Fruit fly (Drosophila melanogaster) whole organism, embryonic: ENCODE results near the gene CG14196.

Source experiments
- CG10321 ChIP-seq: fragments of 200-800 bp; sonication (Bioruptor generic); IDR thresholded peaks from 2 replicates; pipeline ENCODE4 v1.3.6; 2022; ENCODE audit warnings: missing biosample characterization, missing genetic modification characterization
- CG10565 ChIP-seq: fragments of 200-800 bp; sonication (Bioruptor generic); optimal IDR thresholded peaks from 3 replicates; lab custom pipeline; 2016; ENCODE audit warnings: missing biosample characterization, mild to moderate bottlenecking, missing genetic modification characterization
- CG10654 ChIP-seq: fragments of 200-800 bp; sonication (Bioruptor generic); optimal IDR thresholded peaks from 2 replicates; lab custom pipeline; 2016; ENCODE audit warnings: missing biosample characterization, missing genetic modification characterization
- CG10979 ChIP-seq: fragments of 200-800 bp; sonication (Bioruptor generic); optimal IDR thresholded peaks from 2 replicates; lab custom pipeline; 2018; ENCODE audit warnings: missing biosample characterization, mild to moderate bottlenecking, missing genetic modification characterization, moderate library complexity
- CG11093 ChIP-seq: fragments of 200-800 bp; sonication (Bioruptor generic); IDR thresholded peaks from 3 replicates; pipeline ENCODE4 v1.3.6; 2022; ENCODE audit warnings: missing biosample characterization, missing genetic modification characterization
- CG11398 ChIP-seq: fragments of 200-800 bp; sonication (Bioruptor generic); optimal IDR thresholded peaks from 2 replicates; lab custom pipeline; 2016; ENCODE audit warnings: missing biosample characterization, missing genetic modification characterization
- CG11560 ChIP-seq: fragments of 200-800 bp; sonication (Bioruptor generic); IDR thresholded peaks from 3 replicates; pipeline ENCODE4 v1.3.6; 2022; ENCODE audit warnings: missing biosample characterization, missing genetic modification characterization
- CG12769 ChIP-seq: fragments of 200-800 bp; sonication (Bioruptor generic); optimal IDR thresholded peaks from 2 replicates; lab custom pipeline; 2019; ENCODE audit warnings: missing biosample characterization, mild to moderate bottlenecking, missing genetic modification characterization, moderate library complexity
- CG13775 ChIP-seq: fragments of 200-800 bp; sonication (Bioruptor generic); optimal IDR thresholded peaks from 3 replicates; lab custom pipeline; 2017; ENCODE audit warnings: missing biosample characterization, mild to moderate bottlenecking, missing genetic modification characterization
- CG17186 ChIP-seq: fragments of 200-800 bp; sonication (Bioruptor generic); optimal IDR thresholded peaks from 3 replicates; lab custom pipeline; 2017; ENCODE audit warnings: missing biosample characterization, missing genetic modification reagents, missing genetic modification characterization
- CG17361 ChIP-seq: fragments of 200-800 bp; sonication (Bioruptor generic); IDR thresholded peaks from 3 replicates; pipeline ENCODE4 v1.3.6; 2022; ENCODE audit warnings: missing biosample characterization, missing genetic modification characterization
- CG17385 ChIP-seq: fragments of 200-800 bp; sonication (Bioruptor generic); optimal IDR thresholded peaks from 3 replicates; lab custom pipeline; 2018; ENCODE audit warnings: missing biosample characterization, mild to moderate bottlenecking, missing genetic modification characterization
- CG17912 ChIP-seq: fragments of 200-800 bp; sonication (Bioruptor generic); optimal IDR thresholded peaks from 2 replicates; lab custom pipeline; 2018; ENCODE audit warnings: missing biosample characterization, mild to moderate bottlenecking, missing genetic modification characterization
- CG18764 ChIP-seq: fragments of 200-800 bp; sonication (Bioruptor generic); optimal IDR thresholded peaks from 3 replicates; lab custom pipeline; 2016; ENCODE audit warnings: missing biosample characterization, missing genetic modification characterization
- CG32772 ChIP-seq: fragments of 200-800 bp; sonication (Bioruptor generic); IDR thresholded peaks from 2 replicates; pipeline ENCODE4 v1.3.6; 2022; ENCODE audit warnings: missing biosample characterization, missing genetic modification characterization
- CG33213 ChIP-seq: fragments of 200-800 bp; sonication (Bioruptor generic); optimal IDR thresholded peaks from 3 replicates; lab custom pipeline; 2016; ENCODE audit warnings: missing biosample characterization, missing genetic modification characterization
- CG3838 ChIP-seq: fragments of 200-800 bp; sonication (Bioruptor generic); optimal IDR thresholded peaks from 3 replicates; lab custom pipeline; 2016; ENCODE audit warnings: missing biosample characterization, missing genetic modification characterization
- CG3847 ChIP-seq: fragments of 200-800 bp; sonication (Bioruptor generic); IDR thresholded peaks from 2 replicates; pipeline ENCODE4 v1.3.6; 2022; ENCODE audit warnings: missing biosample characterization, missing genetic modification characterization
- CG6654 ChIP-seq: fragments of 200-800 bp; sonication (Bioruptor generic); optimal IDR thresholded peaks from 2 replicates; lab custom pipeline; 2017; ENCODE audit warnings: missing biosample characterization, mild to moderate bottlenecking, missing genetic modification characterization
- CG7357 ChIP-seq: fragments of 200-800 bp; sonication (Bioruptor generic); IDR thresholded peaks from 3 replicates; pipeline ENCODE4 v1.3.6; 2022; ENCODE audit warnings: missing biosample characterization, missing genetic modification characterization
- CG7928 ChIP-seq: fragments of 200-800 bp; sonication (Bioruptor generic); optimal IDR thresholded peaks from 2 replicates; lab custom pipeline; 2017; ENCODE audit warnings: missing biosample characterization, mild to moderate bottlenecking, missing genetic modification characterization
- CG8089 ChIP-seq: fragments of 200-800 bp; sonication (Bioruptor generic); optimal IDR thresholded peaks from 3 replicates; lab custom pipeline; 2016; ENCODE audit warnings: missing biosample characterization, missing genetic modification characterization
- CG9437 ChIP-seq: fragments of 200-800 bp; sonication (Bioruptor generic); optimal IDR thresholded peaks from 2 replicates; lab custom pipeline; 2018; ENCODE audit warnings: missing biosample characterization, mild to moderate bottlenecking, missing genetic modification characterization
- Dp ChIP-seq: fragments of 200-800 bp; sonication (Bioruptor generic); optimal IDR thresholded peaks from 2 replicates; lab custom pipeline; 2018; ENCODE audit warnings: missing biosample characterization, mild to moderate bottlenecking, missing genetic modification characterization, moderate library complexity
- HmgD ChIP-seq: fragments of 200-800 bp; sonication (Bioruptor generic); optimal IDR thresholded peaks from 3 replicates; lab custom pipeline; 2016; ENCODE audit warnings: missing biosample characterization, missing genetic modification characterization
- Ravus ChIP-seq: fragments of 200-800 bp; sonication (Bioruptor generic); IDR thresholded peaks from 2 replicates; pipeline ENCODE4 v1.3.6; 2022; ENCODE audit warnings: missing biosample characterization, missing genetic modification characterization
- Usf ChIP-seq: fragments of 200-800 bp; sonication (Bioruptor generic); optimal IDR thresholded peaks from 2 replicates; lab custom pipeline; 2017; ENCODE audit warnings: missing genotype, missing biosample characterization, missing genetic modification characterization
- Vsx1 ChIP-seq: fragments of 200-800 bp; sonication (Bioruptor generic); optimal IDR thresholded peaks from 2 replicates; lab custom pipeline; 2017; ENCODE audit warnings: missing biosample characterization, mild to moderate bottlenecking, missing genetic modification characterization, missing genetic modification reagents
- aop ChIP-seq: fragments of 200-800 bp; sonication (Bioruptor generic); IDR thresholded peaks from 2 replicates; pipeline ENCODE4 v1.3.6; 2022; ENCODE audit warnings: missing biosample characterization, missing genetic modification characterization
- bab2 ChIP-seq: fragments of 200-800 bp; sonication (Bioruptor generic); optimal IDR thresholded peaks from 2 replicates; lab custom pipeline; 2016; ENCODE audit warnings: missing biosample characterization, missing genetic modification characterization
- bigmax ChIP-seq: fragments of 200-800 bp; sonication (Bioruptor generic); optimal IDR thresholded peaks from 2 replicates; lab custom pipeline; 2018; ENCODE audit warnings: missing biosample characterization, mild to moderate bottlenecking, missing genetic modification characterization
- cad ChIP-seq: fragments of >200 bp; optimal IDR thresholded peaks from 2 replicates; lab custom pipeline; 2017; ENCODE audit warnings: missing biosample characterization, missing genetic modification characterization
- cato ChIP-seq: fragments of 200-800 bp; sonication (Bioruptor generic); optimal IDR thresholded peaks from 2 replicates; lab custom pipeline; 2016; ENCODE audit warnings: missing biosample characterization, missing genetic modification characterization, borderline replicate concordance
- cwo ChIP-seq: fragments of 200-800 bp; sonication (Bioruptor generic); optimal IDR thresholded peaks from 3 replicates; lab custom pipeline; 2017; ENCODE audit warnings: missing biosample characterization, missing genetic modification characterization, mild to moderate bottlenecking, moderate library complexity, missing genetic modification reagents
- disco-r ChIP-seq: fragments of 200-800 bp; sonication (Bioruptor generic); optimal IDR thresholded peaks from 2 replicates; lab custom pipeline; 2016; ENCODE audit warnings: missing biosample characterization, missing genetic modification characterization
- grn ChIP-seq: fragments of 200-800 bp; sonication (Bioruptor generic); optimal IDR thresholded peaks from 3 replicates; lab custom pipeline; 2017; ENCODE audit warnings: missing biosample characterization, missing genetic modification characterization
- gro ChIP-seq: fragments of 200-800 bp; sonication (Bioruptor generic); optimal IDR thresholded peaks from 2 replicates; lab custom pipeline; 2016; ENCODE audit warnings: missing biosample characterization, missing genetic modification characterization
- ham ChIP-seq: fragments of 200-800 bp; sonication (Bioruptor generic); IDR thresholded peaks from 2 replicates; pipeline ENCODE4 v1.3.6; 2022; ENCODE audit warnings: missing biosample characterization, missing genetic modification characterization
- ind ChIP-seq: fragments of 200-800 bp; sonication (Bioruptor generic); optimal IDR thresholded peaks from 3 replicates; lab custom pipeline; 2016; ENCODE audit warnings: missing biosample characterization, missing genetic modification characterization
- lov ChIP-seq, 2 experiments: fragments of 200-800 bp in 1 of 2; fragments of >200 bp in 1 of 2; sonication (Bioruptor generic) in 1 of 2; IDR thresholded peaks in 1 of 2; optimal IDR thresholded peaks in 1 of 2; 2 replicates in 1 of 2; 3 replicates in 1 of 2; pipeline versions ENCODE4 v1.3.6 to Lab custom; 2017 to 2022; ENCODE audit warnings: missing biosample characterization in 1 of 2, missing genetic modification characterization in 1 of 2
- luna ChIP-seq: fragments of 200-800 bp; sonication (Bioruptor generic); optimal IDR thresholded peaks from 2 replicates; lab custom pipeline; 2016; ENCODE audit warnings: missing biosample characterization, missing genetic modification characterization
- nerfin-1 ChIP-seq: fragments of 200-800 bp; sonication (Bioruptor generic); optimal IDR thresholded peaks from 3 replicates; lab custom pipeline; 2019; ENCODE audit warnings: missing biosample characterization, mild to moderate bottlenecking, missing genetic modification characterization, moderate library complexity
- otp ChIP-seq: fragments of 200-800 bp; sonication (Bioruptor generic); IDR thresholded peaks from 3 replicates; pipeline ENCODE4, ENCODE4 v1.3.6; 2022; ENCODE audit warnings: missing biosample characterization, missing genetic modification characterization
- p53 ChIP-seq: fragments of 200-800 bp; sonication (Bioruptor generic); optimal IDR thresholded peaks from 2 replicates; lab custom pipeline; 2016; ENCODE audit warnings: missing biosample characterization, missing genetic modification characterization
- repo ChIP-seq: fragments of 200-800 bp; sonication (Bioruptor generic); optimal IDR thresholded peaks from 2 replicates; lab custom pipeline; 2016; ENCODE audit warnings: missing biosample characterization, missing genetic modification characterization
- sqz ChIP-seq: fragments of 200-800 bp; sonication (Bioruptor generic); optimal IDR thresholded peaks from 3 replicates; lab custom pipeline; 2018; ENCODE audit warnings: missing biosample characterization, mild to moderate bottlenecking, missing genetic modification characterization
- sug ChIP-seq: fragments of 200-800 bp; optimal IDR thresholded peaks from 2 replicates; lab custom pipeline; 2019; ENCODE audit warnings: missing biosample characterization, mild to moderate bottlenecking, missing genetic modification characterization, moderate library complexity
- ttk ChIP-seq: fragments of 200-800 bp; sonication (Bioruptor generic); IDR thresholded peaks from 2 replicates; pipeline ENCODE4 v2.1.2; 2022; ENCODE audit warnings: missing biosample characterization, missing genetic modification characterization
- tx ChIP-seq: fragments of 200-800 bp; sonication (Bioruptor generic); optimal IDR thresholded peaks from 2 replicates; lab custom pipeline; 2016; ENCODE audit warnings: missing biosample characterization, missing genetic modification characterization
- yki ChIP-seq: fragments of >200 bp; optimal IDR thresholded peaks from 3 replicates; lab custom pipeline; 2018

The CG14196 gene

DNA sequence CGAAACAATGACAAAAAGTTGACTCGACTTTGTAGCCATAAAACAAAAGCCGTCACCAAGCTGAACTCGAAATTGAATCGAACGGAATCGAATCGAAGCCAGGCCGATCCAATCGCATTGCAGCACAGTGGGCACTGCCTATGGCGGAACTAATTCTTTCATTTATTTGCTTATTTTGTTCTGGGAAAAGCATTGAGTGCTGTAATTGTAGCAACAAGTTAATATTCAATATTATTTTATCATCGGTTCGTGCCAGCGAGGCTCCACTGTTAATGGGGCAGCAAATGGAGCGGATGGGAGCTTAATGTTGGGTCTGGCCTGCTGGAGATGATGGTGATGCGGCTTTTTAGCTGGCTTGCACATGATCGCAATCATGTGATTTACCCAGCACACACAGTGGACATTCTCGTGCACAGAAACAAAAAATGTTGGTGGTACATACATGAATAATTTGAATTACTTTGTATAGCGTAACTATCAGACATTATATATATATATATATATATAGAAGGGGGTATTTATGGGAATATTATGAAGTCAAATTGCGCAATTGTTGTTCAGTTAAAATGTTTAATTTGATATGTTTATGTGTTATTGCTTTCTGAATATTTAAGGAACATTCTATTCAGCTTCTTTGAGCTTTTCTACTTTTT, 47.8 kb upstream of the CG14196 start (continued):
- TF ChIP-seq CG7357 (GFP tag; lab: Robert Waterston, UW) (peak; percentile 79; the same call in 2 of the 3 replicates), repo (peak; percentile 84), gro (GFP tag; lab: Kevin White, UChicago) (peak; percentile 58), cwo (GFP tag; lab: Kevin White, UChicago) (peak; percentile 70), CG3847 (peak; percentile 80), CG7928 (GFP tag; lab: Kevin White, UChicago) (no peak), CG11398 (GFP tag; lab: Kevin White, UChicago) (peak; percentile 63), CG3838 (GFP tag; lab: Kevin White, UChicago) (peak; percentile 53), CG17361 (GFP tag; lab: Robert Waterston, UW) (peak; percentile 85), bab2 (GFP tag; lab: Kevin White, UChicago) (peak; percentile 88), CG32772 (GFP tag; lab: Robert Waterston, UW) (peak; percentile 93), CG10654 (GFP tag; lab: Kevin White, UChicago) (peak; percentile 86), sqz (GFP tag; lab: Kevin White, UChicago) (peak; percentile 81), ind (GFP tag; lab: Kevin White, UChicago) (peak; percentile 90), CG33213 (GFP tag; lab: Kevin White, UChicago) (peak; percentile 77), Ravus (GFP tag; lab: Robert Waterston, UW) (peak; percentile 58), CG17912 (GFP tag; lab: Kevin White, UChicago) (peak; percentile 90), CG10979 (peak; percentile 84), lov (optimal IDR thresholded peaks at IDR 0.05; lab: Kevin White, UChicago) (no peak), lov (GFP tag; IDR thresholded peaks at IDR 0.05; lab: Robert Waterston, UW) (peak; percentile 92), CG6654 (GFP tag; lab: Kevin White, UChicago) (peak; percentile 66), ttk (peak; percentile 94), CG17385 (peak; percentile 87), CG10321 (GFP tag; lab: Robert Waterston, UW) (no peak), HmgD (GFP tag; lab: Kevin White, UChicago) (peak; percentile 41), CG9437 (GFP tag; lab: Kevin White, UChicago) (peak; percentile 61), Dp (GFP tag; lab: Kevin White, UChicago) (no peak), nerfin-1 (tag; lab: Kevin White, UChicago) (peak; percentile 83), Usf (GFP tag; lab: Kevin White, UChicago) (peak; percentile 62), cato (GFP tag; lab: Kevin White, UChicago) (peak; percentile 80), aop (peak; percentile 80), otp (peak; percentile 94), grn (peak; percentile 52), CG18764 (GFP tag; lab: Kevin White, UChicago) (peak; percentile 71), CG10565 (GFP tag; lab: Kevin White, UChicago) (peak; percentile 59), CG17186 (GFP tag; lab: Kevin White, UChicago) (peak; percentile 69), CG11093 (GFP tag; lab: Robert Waterston, UW) (peak; percentile 87), cad (GFP tag; lab: Kevin White, UChicago) (no peak), sug (tag; lab: Kevin White, UChicago) (peak; percentile 72), Vsx1 (GFP tag; lab: Kevin White, UChicago) (peak; percentile 71), CG11560 (tag; lab: Robert Waterston, UW) (peak; percentile 63; the same call in 1 of the 3 replicates), CG13775 (peak; percentile 58), ham (GFP tag; lab: Robert Waterston, UW) (no peak), disco-r (peak; percentile 45), tx (GFP tag; lab: Kevin White, UChicago) (peak; percentile 80), CG8089 (peak; percentile 84), luna (GFP tag; lab: Kevin White, UChicago) (no peak), yki (lab: Kevin White, UChicago) (no peak), bigmax (no peak), p53 (GFP tag; lab: Kevin White, UChicago) (peak; percentile 72), CG12769 (tag; lab: Kevin White, UChicago) (peak; percentile 92)
